Fruit fly (Drosophila melanogaster) S2 (cell line): ENCODE data around the gene CG3345.

ENCODE experiments used
- CG8478 ChIP-seq: fragments of >200 bp; optimal IDR thresholded peaks from 2 replicates; lab custom pipeline; 2018
- CTCF ChIP-seq, 2 experiments: fragments of >200 bp; optimal IDR thresholded peaks; 2 replicates each; lab custom pipeline; 2018

dm6 chr2L:223867-224598 is 44.9 kb upstream of the CG3345 start:
- TF ChIP-seq CG8478 (lab: Kevin White, UChicago) (no peak), CTCF (optimal IDR thresholded peaks at IDR 0.05; lab: Kevin White, UChicago) (no peak)
